5 fruit fly cellular contexts compared by ENCODE assay signal in genomic region chr3R:27217465-27218059, dm6.
TF ChIP-seq lines count a peak whose summit lies in the region.

No protein-coding gene starts in this region.

- TF ChIP-seq CTCF in whole organism, embryonic (GFP tag; optimal IDR thresholded peaks at IDR 0.05; lab: Kevin White, UChicago) = no peak

TF ChIP-seq in whole organism, 6 proteins besides CTCF, POLR2A, EP300 and RAD21:
- TF ChIP-seq psq (optimal IDR thresholded peaks at IDR 0.05; lab: Kevin White, UChicago) (no peak), pan (optimal IDR thresholded peaks at IDR 0.05; lab: Kevin White, UChicago) (peak; percentile 86)

TF ChIP-seq in whole organism, embryonic, 481 proteins besides CTCF, POLR2A, EP300 and RAD21 (continues in another document):
- TF ChIP-seq CG10979 (tag; optimal IDR thresholded peaks at IDR 0.05; lab: Kevin White, UChicago) (peak; percentile 55), bsh (GFP tag; optimal IDR thresholded peaks at IDR 0.05; lab: Kevin White, UChicago) (peak; percentile 45 to 54), crp (GFP tag; optimal IDR thresholded peaks at IDR 0.05; lab: Kevin White, UChicago) (no peak), CG10366 (GFP tag; IDR thresholded peaks at IDR 0.05; lab: Robert Waterston, UW) (no peak), lbe (GFP tag; optimal IDR thresholded peaks at IDR 0.05; lab: Kevin White, UChicago) (peak; percentile 41), CG8388 (GFP tag; optimal IDR thresholded peaks at IDR 0.05; lab: Kevin White, UChicago) (peak; percentile 6), D19B (GFP tag; optimal IDR thresholded peaks at IDR 0.05; lab: Kevin White, UChicago) (peak; percentile 49), dmrt11E (tag; optimal IDR thresholded peaks at IDR 0.05; lab: Kevin White, UChicago) (peak; percentile 28), phol (tag; optimal IDR thresholded peaks at IDR 0.05; lab: Kevin White, UChicago) (peak; percentile 26), gem (tag; optimal IDR thresholded peaks at IDR 0.05; lab: Kevin White, UChicago) (peak; percentile 39), CG18599 (GFP tag; optimal IDR thresholded peaks at IDR 0.05; lab: Kevin White, UChicago) (no peak), CG17568 (GFP tag; optimal IDR thresholded peaks at IDR 0.05; lab: Kevin White, UChicago) (no peak), NfI (GFP tag; optimal IDR thresholded peaks at IDR 0.05; lab: Kevin White, UChicago) (no peak), gcm (GFP tag; optimal IDR thresholded peaks at IDR 0.05; lab: Kevin White, UChicago) (no peak), CG5180 (GFP tag; optimal IDR thresholded peaks at IDR 0.05; lab: Kevin White, UChicago) (peak; percentile 41), CG18262 (tag; optimal IDR thresholded peaks at IDR 0.05; lab: Kevin White, UChicago) (peak; percentile 47), nmo (GFP tag; optimal IDR thresholded peaks at IDR 0.05; lab: Kevin White, UChicago) (peak; percentile 36), CG9797 (GFP tag; optimal IDR thresholded peaks at IDR 0.05; lab: Kevin White, UChicago) (no peak), pan (optimal IDR thresholded peaks at IDR 0.05; lab: Kevin White, UChicago) (no peak), pan (GFP tag; optimal IDR thresholded peaks at IDR 0.05 in 1 of 2, IDR thresholded peaks at IDR 0.05 in 1 of 2) (peak in 1 of 2 experiments; percentile 41), Myb (GFP tag; optimal IDR thresholded peaks at IDR 0.05; lab: Kevin White, UChicago) (no peak), Dll (GFP tag; IDR thresholded peaks at IDR 0.05; lab: Robert Waterston, UW; ENCODE audit: partially characterized antibody) (no peak)

TF ChIP-seq in whole organism, prepupa, 60 proteins besides CTCF, POLR2A, EP300 and RAD21 (continues in another document):
- TF ChIP-seq CG16779 (tag; optimal IDR thresholded peaks at IDR 0.05; lab: Kevin White, UChicago) (peak; percentile 37), dac (GFP tag; optimal IDR thresholded peaks at IDR 0.05; lab: Kevin White, UChicago) (no peak), Smox (GFP tag; optimal IDR thresholded peaks at IDR 0.05; lab: Kevin White, UChicago) (peak; percentile 73), CG31627 (GFP tag; optimal IDR thresholded peaks at IDR 0.05; lab: Kevin White, UChicago) (peak; percentile 47), CG3032 (tag; optimal IDR thresholded peaks at IDR 0.05; lab: Kevin White, UChicago) (peak; percentile 69), Blimp-1 (GFP tag; optimal IDR thresholded peaks at IDR 0.05; lab: Kevin White, UChicago) (peak; percentile 43), cyc (GFP tag; optimal IDR thresholded peaks at IDR 0.05; lab: Kevin White, UChicago) (peak; percentile 48), ss (GFP tag; optimal IDR thresholded peaks at IDR 0.05; lab: Kevin White, UChicago) (peak; percentile 66 to 74), CG9139 (GFP tag; optimal IDR thresholded peaks at IDR 0.05; lab: Kevin White, UChicago) (peak; percentile 49), CG10669 (GFP tag; optimal IDR thresholded peaks at IDR 0.05; lab: Kevin White, UChicago) (peak; percentile 55), esn (GFP tag; optimal IDR thresholded peaks at IDR 0.05; lab: Kevin White, UChicago) (peak; percentile 81), Eip75B (GFP tag; optimal IDR thresholded peaks at IDR 0.05; lab: Kevin White, UChicago) (peak; percentile 70), achi (GFP tag; optimal IDR thresholded peaks at IDR 0.05; lab: Kevin White, UChicago) (peak; percentile 74), eg (GFP tag; IDR thresholded peaks at IDR 0.05; lab: Robert Waterston, UW) (0 out of 3 replicates have a peak, but pooled peaks have one; percentile 22), CG10631 (GFP tag; optimal IDR thresholded peaks at IDR 0.05; lab: Kevin White, UChicago) (peak; percentile 76), svp (GFP tag; lab: Kevin White, UChicago) (peak; percentile 87), Eip93F (GFP tag; optimal IDR thresholded peaks at IDR 0.05; lab: Kevin White, UChicago) (peak; percentile 64), CG1621 (tag; optimal IDR thresholded peaks at IDR 0.05; lab: Kevin White, UChicago) (no peak), CG3919 (GFP tag; optimal IDR thresholded peaks at IDR 0.05; lab: Kevin White, UChicago) (peak; percentile 77), CG6276 (GFP tag; optimal IDR thresholded peaks at IDR 0.05; lab: Kevin White, UChicago) (peak; percentile 17), CG4318 (GFP tag; optimal IDR thresholded peaks at IDR 0.05; lab: Kevin White, UChicago) (peak; percentile 12), vri (GFP tag; optimal IDR thresholded peaks at IDR 0.05; lab: Kevin White, UChicago) (peak; percentile 26), Met (GFP tag; optimal IDR thresholded peaks at IDR 0.05; lab: Kevin White, UChicago) (peak; percentile 78)

TF ChIP-seq in whole organism, pupa, 21 proteins besides CTCF, POLR2A, EP300 and RAD21:
- peak; percentile 80 for TF ChIP-seq CG14655 (GFP tag; optimal IDR thresholded peaks at IDR 0.05; lab: Kevin White, UChicago)
- TF ChIP-seq CG10348 (GFP tag; IDR thresholded peaks at IDR 0.05; lab: Robert Waterston, UW) = no peak
- peak; percentile 71 for TF ChIP-seq CG15710 (tag; optimal IDR thresholded peaks at IDR 0.05; lab: Kevin White, UChicago)
- TF ChIP-seq Pif1A (GFP tag; optimal IDR thresholded peaks at IDR 0.05; lab: Kevin White, UChicago) = peak; percentile 62
- peak; percentile 68 for TF ChIP-seq Snoo (tag; optimal IDR thresholded peaks at IDR 0.05; lab: Kevin White, UChicago)
- TF ChIP-seq EcR (GFP tag; optimal IDR thresholded peaks at IDR 0.05; lab: Kevin White, UChicago) = peak; percentile 46
- TF ChIP-seq rn (GFP tag; IDR thresholded peaks at IDR 0.05; lab: Robert Waterston, UW) = no peak
- TF ChIP-seq Pif1B (GFP tag; optimal IDR thresholded peaks at IDR 0.05; lab: Kevin White, UChicago) = peak; percentile 47
- TF ChIP-seq D1 (tag; optimal IDR thresholded peaks at IDR 0.05; lab: Kevin White, UChicago) = peak; percentile 62
- peak; percentile 79 for TF ChIP-seq CG8159 (tag; optimal IDR thresholded peaks at IDR 0.05; lab: Kevin White, UChicago)
- peak; percentile 77 for TF ChIP-seq CG17806 (tag; optimal IDR thresholded peaks at IDR 0.05; lab: Kevin White, UChicago)
- no peak for TF ChIP-seq gl (tag; optimal IDR thresholded peaks at IDR 0.05; lab: Kevin White, UChicago)
- peak; percentile 63 for TF ChIP-seq CG34367 (tag; optimal IDR thresholded peaks at IDR 0.05; lab: Kevin White, UChicago)
- no peak for TF ChIP-seq Ets98B (GFP tag; IDR thresholded peaks at IDR 0.05; lab: Robert Waterston, UW)
- peak; percentile 71 for TF ChIP-seq CG8301 (tag; optimal IDR thresholded peaks at IDR 0.05; lab: Kevin White, UChicago)
- TF ChIP-seq CG4496 (GFP tag; IDR thresholded peaks at IDR 0.05; lab: Robert Waterston, UW) = 0 out of 3 replicates have a peak, but pooled peaks have one; percentile 55
- TF ChIP-seq CG32121 (GFP tag; IDR thresholded peaks at IDR 0.05; lab: Robert Waterston, UW) = peak; percentile 61
- no peak for TF ChIP-seq CG12605 (GFP tag; IDR thresholded peaks at IDR 0.05; lab: Robert Waterston, UW)
- no peak for TF ChIP-seq fd96Ca (GFP tag; IDR thresholded peaks at IDR 0.05; lab: Robert Waterston, UW)
- TF ChIP-seq CG9948 (tag; optimal IDR thresholded peaks at IDR 0.05; lab: Kevin White, UChicago) = peak; percentile 70
- peak; percentile 90 for TF ChIP-seq CG13204 (GFP tag; optimal IDR thresholded peaks at IDR 0.05; lab: Kevin White, UChicago)

TF ChIP-seq in whole organism, wandering third instar larva, 38 proteins besides CTCF, POLR2A, EP300 and RAD21 (continues in another document):
- TF ChIP-seq Hnf4 (GFP tag; optimal IDR thresholded peaks at IDR 0.05; lab: Kevin White, UChicago) (peak; percentile 36), OdsH (GFP tag; optimal IDR thresholded peaks at IDR 0.05; lab: Kevin White, UChicago) (peak; percentile 75), woc (GFP tag; optimal IDR thresholded peaks at IDR 0.05; lab: Kevin White, UChicago) (peak; percentile 96), Sp1 (GFP tag; optimal IDR thresholded peaks at IDR 0.05; lab: Kevin White, UChicago) (peak; percentile 72), Hr83 (GFP tag; optimal IDR thresholded peaks at IDR 0.05; lab: Kevin White, UChicago; ENCODE audit: poor library complexity, severe bottlenecking) (no peak), lola (GFP tag; optimal IDR thresholded peaks at IDR 0.05; lab: Kevin White, UChicago) (no peak), CG9705 (GFP tag; optimal IDR thresholded peaks at IDR 0.05; lab: Kevin White, UChicago) (no peak), psq (GFP tag; optimal IDR thresholded peaks at IDR 0.05; lab: Kevin White, UChicago) (peak; percentile 69), dmrt93B (GFP tag; optimal IDR thresholded peaks at IDR 0.05; lab: Kevin White, UChicago) (peak; percentile 35), fru (GFP tag; optimal IDR thresholded peaks at IDR 0.05; lab: Kevin White, UChicago) (peak; percentile 76), HLH106 (tag; optimal IDR thresholded peaks at IDR 0.05; lab: Kevin White, UChicago) (peak; percentile 64), h (GFP tag; optimal IDR thresholded peaks at IDR 0.05; lab: Kevin White, UChicago) (peak; percentile 76), foxo (GFP tag; optimal IDR thresholded peaks at IDR 0.05; lab: Kevin White, UChicago) (peak in 1 of 2 experiments; percentile 67), GATAd (GFP tag; optimal IDR thresholded peaks at IDR 0.05; lab: Kevin White, UChicago) (no peak), CG32264 (GFP tag; optimal IDR thresholded peaks at IDR 0.05; lab: Kevin White, UChicago) (no peak), Mio (GFP tag; optimal IDR thresholded peaks at IDR 0.05; lab: Kevin White, UChicago) (no peak), rgr (GFP tag; optimal IDR thresholded peaks at IDR 0.05; lab: Kevin White, UChicago) (peak; percentile 59), tai (GFP tag; optimal IDR thresholded peaks at IDR 0.05; lab: Kevin White, UChicago) (no peak), CrebA (GFP tag; optimal IDR thresholded peaks at IDR 0.05; lab: Kevin White, UChicago; ENCODE audit: borderline replicate concordance) (no peak), usp (GFP tag; optimal IDR thresholded peaks at IDR 0.05; lab: Kevin White, UChicago) (no peak), Dfd (GFP tag; optimal IDR thresholded peaks at IDR 0.05; lab: Kevin White, UChicago) (no peak), brk (GFP tag; optimal IDR thresholded peaks at IDR 0.05; lab: Kevin White, UChicago) (peak; percentile 67), Hr78 (GFP tag; optimal IDR thresholded peaks at IDR 0.05; lab: Kevin White, UChicago) (no peak), Rel (GFP tag; optimal IDR thresholded peaks at IDR 0.05; lab: Kevin White, UChicago) (peak; percentile 29), Rel (tag; optimal IDR thresholded peaks at IDR 0.05; lab: Kevin White, UChicago) (no peak), jim (GFP tag; optimal IDR thresholded peaks at IDR 0.05; lab: Kevin White, UChicago) (no peak), Myc (optimal IDR thresholded peaks at IDR 0.05; lab: Kevin White, UChicago) (no peak), sv (GFP tag; optimal IDR thresholded peaks at IDR 0.05; lab: Kevin White, UChicago) (no peak), Abd-B (GFP tag; optimal IDR thresholded peaks at IDR 0.05; lab: Kevin White, UChicago) (no peak), pan (optimal IDR thresholded peaks at IDR 0.05; lab: Kevin White, UChicago) (no peak), N (GFP tag; optimal IDR thresholded peaks at IDR 0.05; lab: Kevin White, UChicago) (no peak), dl (GFP tag; optimal IDR thresholded peaks at IDR 0.05; lab: Kevin White, UChicago; ENCODE audit: insufficient read depth in 1 of 2, partially characterized antibody in 2 of 2) (no peak)
